Fruit fly (Drosophila melanogaster) whole organism, wandering third instar larva: ENCODE data around the gene Vha26.

ENCODE experiments used
- Abd-B ChIP-seq: fragments of >200 bp; optimal IDR thresholded peaks from 2 replicates; lab custom pipeline; 2017; ENCODE audit warnings: missing biosample characterization, missing genetic modification characterization
- CG32264 ChIP-seq: fragments of 200-800 bp; sonication (Bioruptor generic); optimal IDR thresholded peaks from 2 replicates; lab custom pipeline; 2016; ENCODE audit warnings: missing biosample characterization, missing genetic modification characterization
- CG9705 ChIP-seq: fragments of 200-800 bp; sonication (Bioruptor generic); optimal IDR thresholded peaks from 2 replicates; lab custom pipeline; 2018; ENCODE audit warnings: missing biosample characterization, mild to moderate bottlenecking, missing genetic modification characterization
- CrebA ChIP-seq: fragments of 200-800 bp; sonication (Bioruptor generic); optimal IDR thresholded peaks from 2 replicates; lab custom pipeline; 2016; ENCODE audit warnings: missing biosample characterization, mild to moderate bottlenecking, missing genetic modification characterization, borderline replicate concordance
- Dfd ChIP-seq: fragments of >200 bp; optimal IDR thresholded peaks from 2 replicates; lab custom pipeline; 2017; ENCODE audit warnings: missing biosample characterization, missing genetic modification characterization
- Dif ChIP-seq: fragments of 200-275, 200-300 bp; sonication (Bioruptor generic); optimal IDR thresholded peaks from 2 replicates; lab custom pipeline; 2018; ENCODE audit warnings: missing biosample characterization, missing genetic modification characterization; ENCODE audit not compliant: partially characterized antibody
- GATAd ChIP-seq: sonication (Bioruptor generic); optimal IDR thresholded peaks from 2 replicates; lab custom pipeline; 2016; ENCODE audit warnings: missing biosample characterization, missing genetic modification characterization
- HLH106 ChIP-seq: fragments of 200-800 bp; optimal IDR thresholded peaks from 3 replicates; lab custom pipeline; 2019; ENCODE audit warnings: missing biosample characterization, mild to moderate bottlenecking, missing genetic modification characterization, moderate library complexity
- Hnf4 ChIP-seq: fragments of 200-800 bp; sonication (Bioruptor generic); optimal IDR thresholded peaks from 2 replicates; lab custom pipeline; 2016; ENCODE audit warnings: missing biosample characterization, mild to moderate bottlenecking, missing genetic modification characterization
- Hr78 ChIP-seq: fragments of >200 bp; optimal IDR thresholded peaks from 2 replicates; lab custom pipeline; 2017; ENCODE audit warnings: missing biosample characterization, missing genetic modification characterization
- Hr83 ChIP-seq: fragments of 200-300 bp; sonication (Bioruptor generic); optimal IDR thresholded peaks from 2 replicates; lab custom pipeline; 2016; ENCODE audit warnings: missing biosample characterization, mild to moderate bottlenecking, missing genetic modification characterization, moderate library complexity; ENCODE audit not compliant: poor library complexity, severe bottlenecking
- Jra ChIP-seq: sonication (Bioruptor generic); optimal IDR thresholded peaks from 2 replicates; lab custom pipeline; 2016; ENCODE audit warnings: missing biosample characterization, missing genetic modification characterization
- Mio ChIP-seq: sonication (Bioruptor generic); optimal IDR thresholded peaks from 2 replicates; lab custom pipeline; 2016; ENCODE audit warnings: missing biosample characterization, missing genetic modification characterization
- Myc ChIP-seq: fragments of >200 bp; optimal IDR thresholded peaks from 2 replicates; lab custom pipeline; 2017
- N ChIP-seq: fragments of >200 bp; optimal IDR thresholded peaks from 2 replicates; lab custom pipeline; 2018; ENCODE audit warnings: missing biosample characterization, missing external identifiers, missing genetic modification characterization
- OdsH ChIP-seq: fragments of 200-800 bp; sonication (Bioruptor generic); optimal IDR thresholded peaks from 2 replicates; lab custom pipeline; 2016; ENCODE audit warnings: missing biosample characterization, mild to moderate bottlenecking, missing genetic modification characterization
- Rel ChIP-seq, 2 experiments: fragments of 200-800 bp; sonication (Bioruptor generic) in 1 of 2; optimal IDR thresholded peaks; 2 replicates in 1 of 2; 3 replicates in 1 of 2; lab custom pipeline; 2016 to 2019; ENCODE audit warnings: mild to moderate bottlenecking in 2 of 2, missing biosample characterization in 2 of 2, missing genetic modification characterization in 2 of 2, moderate library complexity in 1 of 2
- Sp1 ChIP-seq: fragments of 200-800 bp; sonication (Bioruptor generic); optimal IDR thresholded peaks from 3 replicates; lab custom pipeline; 2019; ENCODE audit warnings: missing biosample characterization, mild to moderate bottlenecking, missing genetic modification characterization, moderate library complexity
- Vsx2 ChIP-seq: fragments of 200-300, 225-300 bp; sonication (Bioruptor generic); optimal IDR thresholded peaks from 2 replicates; lab custom pipeline; 2018; ENCODE audit warnings: missing biosample characterization, missing genetic modification characterization; ENCODE audit not compliant: partially characterized antibody
- br ChIP-seq: fragments of 200-800 bp; sonication (Bioruptor generic); optimal IDR thresholded peaks from 2 replicates; lab custom pipeline; 2016; ENCODE audit warnings: missing biosample characterization, missing genetic modification characterization
- brk ChIP-seq: fragments of 200-800 bp; sonication (Bioruptor generic); optimal IDR thresholded peaks from 2 replicates; lab custom pipeline; 2016; ENCODE audit warnings: missing biosample characterization, mild to moderate bottlenecking, missing genetic modification characterization
- dl ChIP-seq, 2 experiments: fragments of 175-275, 200-275 bp in 1 of 2; fragments of 200-275 bp in 1 of 2; sonication (Bioruptor generic); optimal IDR thresholded peaks; lab custom pipeline; 2018; ENCODE audit warnings: mild to moderate bottlenecking in 2 of 2, missing biosample characterization in 2 of 2, missing genetic modification characterization in 2 of 2, moderate library complexity in 2 of 2; ENCODE audit not compliant: partially characterized antibody in 2 of 2, insufficient read depth in 1 of 2
- dmrt93B ChIP-seq: fragments of 200-800 bp; sonication (Bioruptor generic); optimal IDR thresholded peaks from 2 replicates; lab custom pipeline; 2018; ENCODE audit warnings: missing biosample characterization, mild to moderate bottlenecking, missing genetic modification characterization
- dsf ChIP-seq: sonication (Bioruptor generic); optimal IDR thresholded peaks from 2 replicates; lab custom pipeline; 2016; ENCODE audit warnings: missing biosample characterization, missing genetic modification characterization, borderline replicate concordance
- ey ChIP-seq: fragments of 200-800 bp; sonication (Bioruptor generic); optimal IDR thresholded peaks from 2 replicates; lab custom pipeline; 2016; ENCODE audit warnings: missing biosample characterization, missing genetic modification characterization
- foxo ChIP-seq, 2 experiments: fragments of 200-800 bp; sonication (Bioruptor generic); optimal IDR thresholded peaks; 2 replicates in 1 of 2; 3 replicates in 1 of 2; lab custom pipeline; 2016 to 2017; ENCODE audit warnings: missing biosample characterization in 2 of 2, missing genetic modification characterization in 2 of 2
- fru ChIP-seq: fragments of 200-800 bp; sonication (Bioruptor generic); optimal IDR thresholded peaks from 3 replicates; lab custom pipeline; 2016; ENCODE audit warnings: missing biosample characterization, mild to moderate bottlenecking, missing genetic modification characterization
- h ChIP-seq: fragments of 200-800 bp; sonication (Bioruptor generic); optimal IDR thresholded peaks from 3 replicates; lab custom pipeline; 2016; ENCODE audit warnings: missing biosample characterization, mild to moderate bottlenecking, missing genetic modification characterization
- jim ChIP-seq: fragments of 175-275, 200-325 bp; sonication (Bioruptor generic); optimal IDR thresholded peaks from 2 replicates; lab custom pipeline; 2016; ENCODE audit warnings: missing biosample characterization, mild to moderate bottlenecking, missing genetic modification characterization
- lola ChIP-seq: fragments of >200 bp; optimal IDR thresholded peaks from 2 replicates; lab custom pipeline; 2017; ENCODE audit warnings: missing biosample characterization, missing genetic modification characterization
- pan ChIP-seq: fragments of >200 bp; optimal IDR thresholded peaks from 2 replicates; lab custom pipeline; 2017
- psq ChIP-seq: fragments of 200-800 bp; sonication (Bioruptor generic); optimal IDR thresholded peaks from 3 replicates; lab custom pipeline; 2017; ENCODE audit warnings: missing biosample characterization, mild to moderate bottlenecking, missing genetic modification characterization, moderate library complexity
- rgr ChIP-seq: fragments of 200-800 bp; sonication (Bioruptor generic); optimal IDR thresholded peaks from 3 replicates; lab custom pipeline; 2016; ENCODE audit warnings: missing biosample characterization, mild to moderate bottlenecking, missing genetic modification characterization
- sage ChIP-seq: fragments of 200-800 bp; sonication (Bioruptor generic); optimal IDR thresholded peaks from 2 replicates; lab custom pipeline; 2016; ENCODE audit warnings: missing biosample characterization, mild to moderate bottlenecking, missing genetic modification characterization
- sv ChIP-seq: fragments of 200-800 bp; sonication (Bioruptor generic); optimal IDR thresholded peaks from 3 replicates; lab custom pipeline; 2016; ENCODE audit warnings: missing biosample characterization, missing genetic modification characterization
- tai ChIP-seq: sonication (Bioruptor generic); optimal IDR thresholded peaks from 2 replicates; lab custom pipeline; 2016; ENCODE audit warnings: missing biosample characterization, missing genetic modification characterization
- usp ChIP-seq: fragments of >200 bp; optimal IDR thresholded peaks from 2 replicates; lab custom pipeline; 2017; ENCODE audit warnings: missing biosample characterization, missing genetic modification characterization
- woc ChIP-seq: sonication (Bioruptor generic); optimal IDR thresholded peaks from 2 replicates; lab custom pipeline; 2016; ENCODE audit warnings: missing biosample characterization, mild to moderate bottlenecking, missing genetic modification characterization

The Vha26 gene

DNA sequence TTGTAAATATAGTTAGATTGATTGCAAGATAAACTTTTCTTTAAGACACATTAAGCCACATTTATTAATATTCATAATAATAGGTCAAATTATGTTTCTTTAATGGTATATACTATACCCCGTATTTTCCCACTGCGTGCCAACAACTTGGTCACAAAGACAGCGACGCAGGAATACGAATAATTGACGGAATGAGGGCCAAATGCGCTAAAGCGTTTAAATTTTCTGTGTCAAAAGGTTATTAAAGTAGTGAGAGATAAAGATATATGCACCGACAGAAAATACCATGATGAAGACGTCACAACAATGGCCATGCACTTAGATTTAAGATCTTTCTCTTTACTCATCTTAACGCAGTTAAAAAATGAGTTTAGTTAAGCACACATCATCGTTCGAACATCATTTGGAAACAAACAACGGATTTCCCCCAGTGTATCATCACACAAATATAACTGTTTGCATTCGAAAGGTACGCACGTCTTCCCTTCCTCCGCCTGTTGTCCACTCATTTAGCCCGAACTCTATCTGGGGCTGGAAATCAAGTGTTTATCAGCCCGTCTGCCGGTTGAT is 28.9 kb downstream of the Vha26 start (continued):
- TF ChIP-seq dl (GFP tag; optimal IDR thresholded peaks at IDR 0.05; lab: Kevin White, UChicago; ENCODE audit: insufficient read depth in 1 of 2, partially characterized antibody in 2 of 2) (no peak), pan (lab: Kevin White, UChicago) (no peak)

DNA sequence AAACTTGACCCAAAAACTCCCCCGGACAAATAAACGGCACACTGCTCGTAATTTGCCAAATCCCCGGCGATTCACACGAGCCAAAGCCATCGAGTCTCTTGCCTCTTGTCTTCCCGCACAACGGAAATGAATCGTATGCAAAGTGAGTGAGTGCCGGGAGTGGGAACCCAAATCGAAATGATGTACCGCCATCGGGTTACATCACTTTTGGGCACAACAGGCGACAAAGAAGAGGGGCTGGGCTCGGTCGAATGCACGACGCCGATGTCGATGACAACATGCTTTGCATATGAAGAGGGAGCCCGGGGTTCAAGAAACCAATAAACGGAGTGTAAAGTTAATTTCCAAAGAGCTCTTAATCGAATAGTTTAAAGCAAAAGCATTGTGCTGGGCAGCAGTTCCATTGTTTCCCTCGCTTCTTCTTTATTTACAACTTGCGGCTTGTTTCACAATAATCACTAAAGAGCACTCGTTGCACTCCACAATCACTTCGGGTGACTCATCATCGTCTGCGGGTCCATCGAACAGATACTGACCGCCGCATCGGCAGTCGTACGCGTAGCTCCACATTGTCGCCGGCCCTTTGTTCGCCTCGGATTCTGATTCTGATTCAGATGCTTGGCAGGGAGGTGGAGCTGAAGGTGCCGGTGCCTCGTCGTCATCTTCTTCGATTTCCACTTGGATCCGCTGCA is 30.3 kb downstream of the Vha26 start:
- TF ChIP-seq Rel (GFP tag; optimal IDR thresholded peaks at IDR 0.05; lab: Kevin White, UChicago): no peak
- TF ChIP-seq Rel (tag; optimal IDR thresholded peaks at IDR 0.05; lab: Kevin White, UChicago): peak; percentile 15
- TF ChIP-seq dsf (GFP tag; lab: Kevin White, UChicago): no peak

dm6 chr3R:5622406-5622752 is 30.8 kb downstream of the Vha26 start:
- TF ChIP-seq Myc (lab: Kevin White, UChicago): no peak
- TF ChIP-seq dsf (GFP tag; lab: Kevin White, UChicago): no peak
- TF ChIP-seq psq (GFP tag; lab: Kevin White, UChicago): no peak
- TF ChIP-seq GATAd (GFP tag; lab: Kevin White, UChicago): no peak
- TF ChIP-seq Rel (GFP tag; optimal IDR thresholded peaks at IDR 0.05; lab: Kevin White, UChicago): no peak
- no peak for TF ChIP-seq Rel (tag; optimal IDR thresholded peaks at IDR 0.05; lab: Kevin White, UChicago)
- TF ChIP-seq br (GFP tag; lab: Kevin White, UChicago): no peak
- TF ChIP-seq woc (GFP tag; lab: Kevin White, UChicago): no peak
- no peak for TF ChIP-seq CG9705 (GFP tag; lab: Kevin White, UChicago)
- TF ChIP-seq sage (GFP tag; lab: Kevin White, UChicago): no peak
- no peak for TF ChIP-seq pan (lab: Kevin White, UChicago)
- no peak for TF ChIP-seq HLH106 (tag; lab: Kevin White, UChicago)
- no peak for TF ChIP-seq Hnf4 (GFP tag; lab: Kevin White, UChicago)
- no peak for TF ChIP-seq rgr

DNA sequence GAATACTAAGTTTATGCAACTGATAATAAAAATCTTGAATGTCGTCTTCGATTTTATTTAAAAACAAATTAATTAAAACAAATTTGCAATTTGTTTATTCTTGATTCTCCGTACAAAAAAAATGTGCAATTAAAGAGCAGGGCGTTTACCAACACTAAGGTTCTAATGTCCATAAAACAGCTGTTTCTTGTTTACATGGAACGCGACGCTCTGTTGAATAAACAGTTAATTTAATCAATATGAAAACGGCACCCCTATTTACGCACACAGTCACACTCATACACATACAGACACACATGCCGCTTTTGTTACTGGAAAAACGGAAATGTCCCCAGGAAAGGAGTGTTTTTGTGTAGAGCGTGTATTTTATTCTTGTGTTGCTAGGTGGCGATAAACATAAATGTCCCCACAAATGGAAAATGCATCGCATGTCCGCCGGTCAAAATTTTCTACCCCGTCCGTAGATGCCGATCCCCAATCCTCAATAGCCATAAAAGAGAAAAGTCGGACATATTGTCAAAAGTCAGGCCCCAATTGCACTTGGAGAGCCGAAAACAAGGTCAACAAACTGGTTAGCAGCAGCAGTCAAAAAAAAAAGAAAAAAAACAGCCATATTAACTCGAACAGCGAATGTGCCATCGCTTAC is 31.5 kb downstream of the Vha26 start:
- TF ChIP-seq Vsx2 (no peak), Dif (GFP tag; lab: Kevin White, UChicago) (no peak), Hnf4 (GFP tag; lab: Kevin White, UChicago) (peak; percentile 89), ey (GFP tag; lab: Kevin White, UChicago) (peak; percentile 33), Abd-B (GFP tag; lab: Kevin White, UChicago) (no peak), dsf (GFP tag; lab: Kevin White, UChicago) (peak; percentile 41), Dfd (GFP tag; lab: Kevin White, UChicago) (no peak), pan (lab: Kevin White, UChicago) (no peak), foxo (GFP tag; optimal IDR thresholded peaks at IDR 0.05; lab: Kevin White, UChicago) (peak; percentile 21 to 68), br (GFP tag; lab: Kevin White, UChicago) (peak; percentile 71), woc (GFP tag; lab: Kevin White, UChicago) (peak; percentile 36), lola (GFP tag; lab: Kevin White, UChicago) (no peak), Myc (lab: Kevin White, UChicago) (no peak), GATAd (GFP tag; lab: Kevin White, UChicago) (no peak), jim (peak; percentile 75), psq (GFP tag; lab: Kevin White, UChicago) (no peak), dmrt93B (GFP tag; lab: Kevin White, UChicago) (peak; percentile 36), brk (GFP tag; lab: Kevin White, UChicago) (peak; percentile 82), Jra (peak; percentile 87), dl (GFP tag; optimal IDR thresholded peaks at IDR 0.05; lab: Kevin White, UChicago; ENCODE audit: insufficient read depth in 1 of 2, partially characterized antibody in 2 of 2) (no peak), Sp1 (GFP tag; lab: Kevin White, UChicago) (peak; percentile 70), h (GFP tag; lab: Kevin White, UChicago) (peak; percentile 80), CrebA (GFP tag; lab: Kevin White, UChicago) (no peak), CG32264 (GFP tag; lab: Kevin White, UChicago) (peak; percentile 62), N (no peak), Hr83 (GFP tag; lab: Kevin White, UChicago) (peak; percentile 97), rgr (peak; percentile 84), CG9705 (GFP tag; lab: Kevin White, UChicago) (peak; percentile 66), HLH106 (tag; lab: Kevin White, UChicago) (peak; percentile 28), OdsH (GFP tag; lab: Kevin White, UChicago) (peak; percentile 79), tai (GFP tag; lab: Kevin White, UChicago) (no peak), fru (GFP tag; lab: Kevin White, UChicago) (peak; percentile 72), sv (peak; percentile 14), Mio (GFP tag; lab: Kevin White, UChicago) (peak; percentile 12), Rel (GFP tag; optimal IDR thresholded peaks at IDR 0.05; lab: Kevin White, UChicago) (no peak), Rel (tag; optimal IDR thresholded peaks at IDR 0.05; lab: Kevin White, UChicago) (peak; percentile 25), usp (GFP tag; lab: Kevin White, UChicago) (no peak), sage (GFP tag; lab: Kevin White, UChicago) (peak; percentile 42), Hr78 (GFP tag; lab: Kevin White, UChicago) (no peak)
